Worm (Caenorhabditis elegans) whole organism, L4 larva: Measurements from ENCODE around the gene mlc-6.

Source experiments
- F49E8.2 ChIP-seq: sonication (generic microtip); optimal IDR thresholded peaks from 2 replicates; lab custom pipeline; 2016; ENCODE audit warnings: missing compliant biosample characterization, mild to moderate bottlenecking, missing genetic modification characterization, borderline replicate concordance
- ZK546.5 ChIP-seq, 2 experiments: sonication (generic microtip); optimal IDR thresholded peaks; 2 replicates each; lab custom pipeline; 2017; ENCODE audit warnings: missing biosample characterization in 2 of 2, missing genetic modification characterization in 2 of 2
- ceh-44 ChIP-seq: fragments of 200-800 bp; sonication (Bioruptor generic); IDR thresholded peaks from 2 replicates; pipeline ENCODE4 v1.3.6; 2022; ENCODE audit warnings: missing genetic modification reagents, missing genetic modification characterization, missing compliant biosample characterization
- ces-1 ChIP-seq: fragments of 150-350 bp; sonication (generic microtip); optimal IDR thresholded peaks from 4 replicates; lab custom pipeline; 2014; ENCODE audit warnings: missing biosample characterization, missing genetic modification reagents, missing genetic modification characterization
- daf-12 ChIP-seq: fragments of 150-350 bp; optimal IDR thresholded peaks from 2 replicates; lab custom pipeline; 2014; ENCODE audit warnings: missing biosample characterization, missing genetic modification reagents, missing genetic modification characterization
- hmg-1.1 ChIP-seq: fragments of 200-800 bp; sonication (Bioruptor generic); IDR thresholded peaks from 2 replicates; pipeline ENCODE4 v1.3.6; 2022; ENCODE audit warnings: missing genetic modification reagents, missing genetic modification characterization, missing compliant biosample characterization
- lir-3 ChIP-seq: sonication (generic microtip); optimal IDR thresholded peaks from 2 replicates; lab custom pipeline; 2016; ENCODE audit warnings: mild to moderate bottlenecking, missing genetic modification characterization, missing compliant biosample characterization
- mep-1 ChIP-seq: fragments of 150-350 bp; sonication (generic microtip); optimal IDR thresholded peaks from 3 replicates; lab custom pipeline; 2014; ENCODE audit warnings: missing biosample characterization, missing genetic modification characterization
- nhr-10 ChIP-seq: fragments of 150-350 bp; optimal IDR thresholded peaks from 2 replicates; lab custom pipeline; 2014; ENCODE audit warnings: missing biosample characterization, missing genetic modification characterization
- skn-1 ChIP-seq: fragments of 150-350 bp; optimal IDR thresholded peaks from 2 replicates; lab custom pipeline; 2014; ENCODE audit warnings: missing biosample characterization, missing genetic modification characterization
- unc-62 ChIP-seq, 3 experiments: fragments of 150-350 bp in 1 of 3; sonication (generic microtip); optimal IDR thresholded peaks in 2 of 3; peaks in 1 of 3; 1 replicate in 1 of 3; 2 replicates in 2 of 3; lab custom pipeline; 2014 to 2017; ENCODE audit warnings: missing biosample characterization in 3 of 3, missing genetic modification characterization in 3 of 3, missing genetic modification reagents in 3 of 3, missing genotype in 1 of 3
- zag-1 ChIP-seq: fragments of 150-350 bp; optimal IDR thresholded peaks from 2 replicates; lab custom pipeline; 2014; ENCODE audit warnings: missing biosample characterization, missing genetic modification characterization

DNA sequence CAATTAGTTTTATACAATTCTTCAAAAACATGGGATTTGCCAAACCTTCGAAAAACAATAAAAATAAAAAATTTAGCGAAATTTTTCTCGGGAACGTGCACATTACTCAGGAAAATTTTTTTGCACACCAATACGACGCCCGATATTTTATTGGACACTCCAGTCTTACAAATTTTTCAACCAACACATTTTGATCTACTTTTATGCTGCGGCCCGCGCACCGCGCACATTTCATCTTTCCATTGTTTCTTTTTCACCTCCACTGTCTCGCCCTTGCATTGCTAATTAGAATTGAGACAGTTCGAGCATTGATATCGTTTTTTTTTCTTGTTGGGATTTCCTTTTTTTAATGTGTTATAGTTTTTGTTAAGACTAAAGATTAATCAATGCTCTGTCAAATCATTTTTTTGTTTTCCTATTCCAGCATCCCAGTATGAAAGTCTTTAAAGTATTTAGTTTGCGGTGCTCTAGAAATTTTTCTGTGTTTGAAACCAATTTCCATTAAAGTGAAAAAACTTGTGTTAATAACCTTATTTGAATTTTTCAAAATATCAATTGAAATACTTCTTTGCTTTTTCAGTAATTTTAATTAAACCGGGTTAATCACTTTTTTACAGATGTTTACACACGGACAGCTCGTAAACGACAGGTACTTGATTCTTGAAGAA lies 1.2 kb upstream of the mlc-6 start, which contains the start of gene K04C1.5:
- no peak for TF ChIP-seq zag-1 (tag; lab: Kevin White, UChicago)
- no peak for TF ChIP-seq ces-1
- TF ChIP-seq skn-1 (tag; lab: Kevin White, UChicago), result no peak
- TF ChIP-seq mep-1 (tag; lab: Kevin White, UChicago), result no peak
- no peak for TF ChIP-seq unc-62 (GFP tag; optimal IDR thresholded peaks at IDR 0.05 in 1 of 2; lab: Kevin White, UChicago)
- TF ChIP-seq unc-62 (tag; optimal IDR thresholded peaks at IDR 0.05; lab: Kevin White, UChicago), result no peak
- TF ChIP-seq ZK546.5 (tag; optimal IDR thresholded peaks at IDR 0.05; lab: Kevin White, UChicago), result no peak
- TF ChIP-seq ceh-44 (GFP tag; lab: Robert Waterston, UW), result no peak
- TF ChIP-seq daf-12 (tag; lab: Kevin White, UChicago), result no peak
- TF ChIP-seq F49E8.2 (tag; lab: Kevin White, UChicago), result no peak
- no peak for TF ChIP-seq nhr-10 (tag; lab: Kevin White, UChicago)
- no peak for TF ChIP-seq hmg-1.1 (GFP tag; lab: Robert Waterston, UW)
- TF ChIP-seq lir-3, result no peak
